Worm (Caenorhabditis elegans) whole organism, midembryonic: ENCODE measurements around the gene ZC262.7.
A peak's percentile ranks its signal among the peaks of the same experiment; 100 is the strongest.

Experiments used
- cog-1 ChIP-seq: sonication (generic microtip); optimal IDR thresholded peaks from 2 replicates; lab custom pipeline; 2016; ENCODE audit warnings: missing genetic modification characterization, missing compliant biosample characterization
- flt-1 ChIP-seq: fragments of 200-800 bp; sonication (Bioruptor generic); IDR thresholded peaks from 2 replicates; pipeline ENCODE4 v1.3.6; 2022; ENCODE audit warnings: missing genetic modification characterization, missing compliant biosample characterization
- klf-2 ChIP-seq: fragments of 200-800 bp; sonication (Bioruptor generic); conservative IDR thresholded peaks from 2 replicates; pipeline ENCODE4 v1.3.6; 2022; ENCODE audit warnings: missing genetic modification reagents, missing genetic modification characterization, missing compliant biosample characterization
- ref-1 ChIP-seq: fragments of 200-800 bp; sonication (Bioruptor generic); conservative IDR thresholded peaks from 2 replicates; pipeline ENCODE4 v1.3.6; 2022; ENCODE audit warnings: missing genetic modification reagents, missing genetic modification characterization, missing compliant biosample characterization
- ztf-23 ChIP-seq: fragments of 200-800 bp; sonication (Bioruptor generic); IDR thresholded peaks from 2 replicates; pipeline ENCODE4 v1.3.6; 2022; ENCODE audit warnings: missing genetic modification reagents, missing genetic modification characterization, missing compliant biosample characterization
- ztf-29 ChIP-seq: fragments of 200-800 bp; sonication (Bioruptor generic); IDR thresholded peaks from 2 replicates; pipeline ENCODE4 v1.3.6; 2022; ENCODE audit warnings: missing genetic modification reagents, missing genetic modification characterization, missing compliant biosample characterization

DNA sequence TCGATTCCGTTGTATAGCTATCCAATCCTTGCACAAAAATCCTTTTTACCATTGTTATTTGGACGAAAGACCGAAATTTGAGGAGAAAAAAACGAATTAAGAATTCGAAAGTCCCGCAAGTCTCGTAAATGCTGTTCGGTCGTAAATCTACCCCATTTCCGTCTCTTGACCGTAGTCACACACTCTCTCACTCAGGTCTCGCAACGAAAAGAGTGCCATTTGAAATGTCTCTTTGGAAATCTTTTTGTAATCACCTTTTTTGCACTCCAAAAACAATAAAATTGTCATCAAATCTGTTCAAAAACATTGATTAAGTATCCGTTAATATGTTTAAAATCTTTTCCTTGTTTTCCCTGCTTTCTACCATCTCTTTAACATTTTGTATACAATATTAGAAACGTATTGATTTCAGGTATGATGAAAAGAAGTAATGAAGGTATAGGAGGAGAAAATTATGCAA lies 14.1 kb upstream of the ZC262.7 start, which contains the start of the genes R05D3.8 and rfp-1:
- TF ChIP-seq cog-1 (peak; percentile 9), ref-1 (GFP tag; lab: Robert Waterston, UW) (no peak), flt-1 (GFP tag; lab: Robert Waterston, UW) (no peak), ztf-29 (GFP tag; lab: Robert Waterston, UW) (no peak), klf-2 (no peak), ztf-23 (GFP tag; lab: Robert Waterston, UW) (no peak)
